Worm (Caenorhabditis elegans) whole organism, mixed stage, embryonic: ENCODE data around the gene cyn-12.

ENCODE experiments used
- M03D4.4 ChIP-seq: sonication (generic microtip); optimal IDR thresholded peaks from 2 replicates; lab custom pipeline; 2017; ENCODE audit warnings: mild to moderate bottlenecking, missing genetic modification characterization, missing compliant biosample characterization
- bed-3 ChIP-seq: fragments of 200-800 bp; sonication (Bioruptor generic); optimal IDR thresholded peaks from 3 replicates; lab custom pipeline; 2018; ENCODE audit warnings: mild to moderate bottlenecking, missing genetic modification characterization, moderate library complexity, missing compliant biosample characterization
- blmp-1 ChIP-seq: fragments of 150-350 bp; optimal IDR thresholded peaks from 2 replicates; lab custom pipeline; 2014; ENCODE audit warnings: missing biosample characterization, missing genetic modification characterization
- ceh-39 ChIP-seq: fragments of 150-350 bp; optimal IDR thresholded peaks from 2 replicates; lab custom pipeline; 2014; ENCODE audit warnings: missing biosample characterization, missing genetic modification characterization
- ceh-43 ChIP-seq: fragments of 200-800 bp; sonication (Bioruptor generic); optimal IDR thresholded peaks from 2 replicates; lab custom pipeline; 2018; ENCODE audit warnings: mild to moderate bottlenecking, missing genetic modification characterization, moderate library complexity, missing compliant biosample characterization
- ceh-83 ChIP-seq: fragments of 200-800 bp; sonication (Bioruptor generic); optimal IDR thresholded peaks from 2 replicates; lab custom pipeline; 2018; ENCODE audit warnings: mild to moderate bottlenecking, missing genetic modification characterization, missing compliant biosample characterization
- ces-1 ChIP-seq: fragments of 150-350 bp; optimal IDR thresholded peaks from 2 replicates; lab custom pipeline; 2014; ENCODE audit warnings: missing biosample characterization, missing genetic modification reagents, missing genetic modification characterization
- cnd-1 ChIP-seq: fragments of 200-800 bp; sonication (Bioruptor generic); optimal IDR thresholded peaks from 2 replicates; lab custom pipeline; 2018; ENCODE audit warnings: mild to moderate bottlenecking, missing genetic modification characterization, missing compliant biosample characterization
- drap-1 ChIP-seq: fragments of 200-800 bp; sonication (Bioruptor generic); optimal IDR thresholded peaks from 3 replicates; lab custom pipeline; 2018; ENCODE audit warnings: mild to moderate bottlenecking, missing genetic modification characterization, missing compliant biosample characterization
- elt-3 ChIP-seq: fragments of 150-350 bp; optimal IDR thresholded peaks from 2 replicates; lab custom pipeline; 2014; ENCODE audit warnings: missing biosample characterization, missing genetic modification characterization
- flh-1 ChIP-seq: fragments of 200-800 bp; sonication (Bioruptor generic); optimal IDR thresholded peaks from 2 replicates; lab custom pipeline; 2018; ENCODE audit warnings: mild to moderate bottlenecking, missing genetic modification characterization, moderate library complexity, missing compliant biosample characterization
- hlh-1 ChIP-seq: fragments of 150-350 bp; optimal IDR thresholded peaks from 2 replicates; lab custom pipeline; 2014; ENCODE audit warnings: missing biosample characterization, missing genetic modification reagents, missing genetic modification characterization
- lin-13 ChIP-seq: fragments of 150-350 bp; optimal IDR thresholded peaks from 2 replicates; lab custom pipeline; 2014; ENCODE audit warnings: missing biosample characterization, missing genetic modification characterization
- lin-32 ChIP-seq: fragments of 200-800 bp; sonication (Bioruptor generic); optimal IDR thresholded peaks from 2 replicates; lab custom pipeline; 2018; ENCODE audit warnings: mild to moderate bottlenecking, missing genetic modification characterization, missing compliant biosample characterization
- lsy-2 ChIP-seq: fragments of 150-350 bp; optimal IDR thresholded peaks from 2 replicates; lab custom pipeline; 2014; ENCODE audit warnings: missing biosample characterization, missing genetic modification characterization
- mab-5 ChIP-seq: fragments of 150-350 bp; optimal IDR thresholded peaks from 2 replicates; lab custom pipeline; 2014; ENCODE audit warnings: missing biosample characterization, missing genetic modification characterization
- mep-1 ChIP-seq: fragments of 150-350 bp; optimal IDR thresholded peaks from 2 replicates; lab custom pipeline; 2017; ENCODE audit warnings: missing biosample characterization, missing genetic modification reagents, missing genetic modification characterization, inconsistent platforms
- mls-2 ChIP-seq: sonication (generic microtip); optimal IDR thresholded peaks from 2 replicates; lab custom pipeline; 2016; ENCODE audit warnings: mild to moderate bottlenecking, missing genetic modification characterization, moderate library complexity, missing compliant biosample characterization
- nhr-237 ChIP-seq: fragments of 150-350 bp; optimal IDR thresholded peaks from 2 replicates; lab custom pipeline; 2014; ENCODE audit warnings: missing biosample characterization, missing genetic modification characterization
- nhr-28 ChIP-seq: fragments of 150-350 bp; optimal IDR thresholded peaks from 2 replicates; lab custom pipeline; 2014; ENCODE audit warnings: missing biosample characterization, missing genetic modification characterization
- nhr-76 ChIP-seq: sonication (generic microtip); optimal IDR thresholded peaks from 2 replicates; lab custom pipeline; 2017; ENCODE audit warnings: missing biosample characterization, missing genetic modification characterization
- pha-4 ChIP-seq: fragments of 150-350 bp; optimal IDR thresholded peaks from 2 replicates; lab custom pipeline; 2018; ENCODE audit warnings: missing biosample characterization, missing genetic modification reagents, missing genetic modification characterization
- sem-2 ChIP-seq: fragments of 200-800 bp; sonication (Bioruptor generic); optimal IDR thresholded peaks from 2 replicates; lab custom pipeline; 2018; ENCODE audit warnings: mild to moderate bottlenecking, missing genetic modification characterization, missing compliant biosample characterization
- snpc-4 ChIP-seq: fragments of 150-350 bp; optimal IDR thresholded peaks from 2 replicates; lab custom pipeline; 2014; ENCODE audit warnings: missing biosample characterization, missing genetic modification characterization
- sptf-1 ChIP-seq: sonication (generic microtip); optimal IDR thresholded peaks from 2 replicates; lab custom pipeline; 2017; ENCODE audit warnings: mild to moderate bottlenecking, missing genetic modification characterization, moderate library complexity, missing compliant biosample characterization
- tbx-8 ChIP-seq: fragments of 200-800 bp; sonication (Bioruptor generic); optimal IDR thresholded peaks from 2 replicates; lab custom pipeline; 2018; ENCODE audit warnings: mild to moderate bottlenecking, missing genetic modification characterization, moderate library complexity, missing compliant biosample characterization
- unc-120 ChIP-seq: sonication (generic microtip); optimal IDR thresholded peaks from 2 replicates; lab custom pipeline; 2017; ENCODE audit warnings: missing genetic modification characterization, missing compliant biosample characterization; ENCODE audit not compliant: poor library complexity, severe bottlenecking
- unc-39 ChIP-seq: fragments of 150-350 bp; optimal IDR thresholded peaks from 2 replicates; lab custom pipeline; 2014; ENCODE audit warnings: missing biosample characterization, missing genetic modification characterization
- unc-62 ChIP-seq: fragments of 150-350 bp; optimal IDR thresholded peaks from 2 replicates; lab custom pipeline; 2014; ENCODE audit warnings: missing biosample characterization, missing genetic modification reagents, missing genetic modification characterization
- zip-8 ChIP-seq: fragments of 150-350 bp; optimal IDR thresholded peaks from 2 replicates; lab custom pipeline; 2014; ENCODE audit warnings: missing biosample characterization, missing genetic modification characterization
- ztf-11 ChIP-seq: fragments of 150-350 bp; optimal IDR thresholded peaks from 2 replicates; lab custom pipeline; 2014; ENCODE audit warnings: missing biosample characterization, missing genetic modification characterization

cyn-12 gene

DNA sequence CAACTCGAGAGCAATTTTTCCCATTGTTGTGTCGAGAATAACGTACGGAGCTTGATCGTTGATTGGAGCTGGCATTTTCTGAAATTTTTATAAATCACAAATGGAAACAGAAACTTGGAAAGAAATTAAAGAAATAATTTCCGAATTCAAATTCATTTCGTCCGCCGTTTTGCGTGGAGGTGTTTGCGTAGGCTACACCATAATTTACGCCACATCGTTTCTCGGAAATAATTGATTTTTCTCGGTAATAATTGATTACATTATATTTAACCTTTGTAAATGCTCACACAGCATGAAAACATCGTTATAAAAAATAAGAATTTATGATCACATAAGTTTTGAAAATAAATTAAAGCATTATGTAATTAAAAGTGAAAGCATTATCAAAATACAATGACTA, at the start of gene cyn-12:
cyn-12 (minus strand) TSS at position 78 of the 400 bp plus-strand sequence.
- TF ChIP-seq nhr-76 (tag; lab: Kevin White, UChicago) (no peak), ceh-39 (no peak), sptf-1 (no peak), bed-3 (GFP tag; lab: Kevin White, UChicago) (no peak), pha-4 (no peak), ceh-43 (GFP tag; lab: Kevin White, UChicago) (no peak), ceh-83 (peak; percentile 5), ces-1 (peak; percentile 92), ztf-11 (tag; lab: Kevin White, UChicago) (no peak), drap-1 (no peak), nhr-237 (tag; lab: Kevin White, UChicago) (no peak), mep-1 (tag; lab: Kevin White, UChicago) (no peak), hlh-1 (tag; lab: Kevin White, UChicago) (no peak)

- TF ChIP-seq unc-120 (tag; lab: Kevin White, UChicago) (no peak), mep-1 (tag; lab: Kevin White, UChicago) (no peak), unc-39 (no peak), ceh-43 (GFP tag; lab: Kevin White, UChicago) (no peak), pha-4 (no peak), tbx-8 (GFP tag; lab: Kevin White, UChicago) (no peak), ceh-39 (no peak), nhr-76 (tag; lab: Kevin White, UChicago) (no peak), lsy-2 (tag; lab: Kevin White, UChicago) (no peak), hlh-1 (tag; lab: Kevin White, UChicago) (no peak), zip-8 (tag; lab: Kevin White, UChicago) (no peak), drap-1 (no peak), nhr-28 (tag; lab: Kevin White, UChicago) (no peak), mab-5 (tag; lab: Kevin White, UChicago) (no peak), unc-62 (GFP tag; lab: Kevin White, UChicago) (no peak)
Measured at ce11 chrIV:7182818-7183217, 49.8 kb upstream of the cyn-12 start.

DNA sequence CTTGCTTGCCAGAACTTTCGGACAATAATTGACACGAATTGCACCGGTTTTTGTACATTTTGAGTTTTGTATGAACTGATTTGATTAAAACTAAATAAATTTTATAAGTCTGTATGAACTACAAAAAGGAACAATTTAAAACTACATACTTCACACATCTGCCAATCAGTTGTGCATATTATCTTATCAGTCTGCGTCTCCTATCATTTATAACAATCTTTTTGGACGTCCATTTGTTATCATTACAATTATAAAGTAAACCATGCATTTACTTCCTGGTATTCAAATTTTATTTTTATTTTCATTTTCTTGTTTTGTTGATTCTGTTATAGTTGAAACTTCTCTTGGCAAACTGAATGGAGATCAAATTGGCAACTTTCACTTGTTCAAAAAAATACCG, 47.3 kb upstream of the cyn-12 start, which contains the start of gene cest-10:
cest-10 (plus strand) TSS at position 254 of the 400 bp plus-strand sequence.
- TF ChIP-seq unc-120 (tag; lab: Kevin White, UChicago): no peak
- no peak for TF ChIP-seq blmp-1 (tag; lab: Kevin White, UChicago)
- no peak for TF ChIP-seq drap-1
- no peak for TF ChIP-seq elt-3 (tag; lab: Kevin White, UChicago)
- TF ChIP-seq cnd-1: no peak
- no peak for TF ChIP-seq nhr-237 (tag; lab: Kevin White, UChicago)
- no peak for TF ChIP-seq ces-1

ce11 chrIV:7178942-7179341, 45.9 kb upstream of the cyn-12 start, which contains the start of gene C42D4.3:
C42D4.3 (plus strand) TSS chrIV:7179239.
- no peak for TF ChIP-seq snpc-4
- TF ChIP-seq cnd-1: no peak
- no peak for TF ChIP-seq sptf-1
- TF ChIP-seq tbx-8 (GFP tag; lab: Kevin White, UChicago): no peak
- TF ChIP-seq unc-120 (tag; lab: Kevin White, UChicago): no peak
- TF ChIP-seq lin-32 (GFP tag; lab: Kevin White, UChicago): no peak
- TF ChIP-seq ceh-39: no peak
- TF ChIP-seq flh-1 (GFP tag; lab: Kevin White, UChicago): no peak
- TF ChIP-seq M03D4.4 (tag; lab: Kevin White, UChicago): no peak
- TF ChIP-seq ces-1: no peak
- no peak for TF ChIP-seq blmp-1 (tag; lab: Kevin White, UChicago)
- no peak for TF ChIP-seq pha-4
- no peak for TF ChIP-seq sem-2
- TF ChIP-seq mab-5 (tag; lab: Kevin White, UChicago): no peak
- no peak for TF ChIP-seq lin-13 (tag; lab: Kevin White, UChicago)
- TF ChIP-seq zip-8 (tag; lab: Kevin White, UChicago): no peak
- no peak for TF ChIP-seq lsy-2 (tag; lab: Kevin White, UChicago)
- no peak for TF ChIP-seq mls-2
- no peak for TF ChIP-seq hlh-1 (tag; lab: Kevin White, UChicago)

DNA sequence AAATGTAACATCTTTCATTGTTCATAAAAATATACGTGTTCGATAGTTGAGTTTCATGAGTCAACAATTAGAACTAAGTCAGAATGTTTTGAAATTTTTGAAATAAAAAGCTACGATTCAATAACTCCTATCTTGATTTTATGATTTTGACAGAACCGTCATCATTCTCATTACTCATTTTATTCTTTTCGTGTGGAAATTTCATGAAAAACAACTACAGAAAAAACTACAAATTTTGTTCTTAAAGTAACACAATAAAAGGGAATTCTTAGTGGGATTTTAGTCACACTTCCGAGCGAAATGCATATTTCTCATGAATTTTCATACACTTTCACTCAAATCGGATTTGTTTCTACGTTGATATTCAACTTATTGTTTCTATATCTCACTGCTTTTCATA, 43.9 kb upstream of the cyn-12 start, which contains the start of gene str-44:
str-44 (plus strand) TSS at position 301 of the 400 bp plus-strand sequence.
- no peak for TF ChIP-seq nhr-28 (tag; lab: Kevin White, UChicago)
- TF ChIP-seq lsy-2 (tag; lab: Kevin White, UChicago): no peak
- no peak for TF ChIP-seq sem-2
- no peak for TF ChIP-seq mab-5 (tag; lab: Kevin White, UChicago)
- no peak for TF ChIP-seq cnd-1
- TF ChIP-seq unc-62 (GFP tag; lab: Kevin White, UChicago): no peak
- TF ChIP-seq ceh-43 (GFP tag; lab: Kevin White, UChicago): no peak
- no peak for TF ChIP-seq unc-39
